Fruit fly (Drosophila melanogaster) whole organism, pupa: Measurements from ENCODE around the gene dao.

Experiments used
- CG10348 ChIP-seq: fragments of 200-800 bp; sonication (Bioruptor generic); IDR thresholded peaks from 2 replicates; pipeline ENCODE4 v1.3.6; 2022; ENCODE audit warnings: missing biosample characterization, missing genetic modification characterization
- CG12605 ChIP-seq: fragments of 200-800 bp; sonication (Bioruptor generic); IDR thresholded peaks from 2 replicates; pipeline ENCODE4 v1.3.6; 2022; ENCODE audit warnings: missing biosample characterization, missing genetic modification characterization
- CG34367 ChIP-seq: fragments of 200-800 bp; sonication (Bioruptor generic); optimal IDR thresholded peaks from 2 replicates; lab custom pipeline; 2018; ENCODE audit warnings: missing biosample characterization, mild to moderate bottlenecking, missing genetic modification characterization
- CG8301 ChIP-seq: fragments of 200-800 bp; sonication (Bioruptor generic); optimal IDR thresholded peaks from 2 replicates; lab custom pipeline; 2018; ENCODE audit warnings: missing biosample characterization, mild to moderate bottlenecking, missing genetic modification characterization
- CG9948 ChIP-seq: fragments of 200-800 bp; sonication (Bioruptor generic); optimal IDR thresholded peaks from 2 replicates; lab custom pipeline; 2018; ENCODE audit warnings: missing biosample characterization, mild to moderate bottlenecking, missing genetic modification characterization, moderate library complexity
- D1 ChIP-seq: fragments of 200-800 bp; sonication (Bioruptor generic); optimal IDR thresholded peaks from 2 replicates; lab custom pipeline; 2018; ENCODE audit warnings: missing biosample characterization, mild to moderate bottlenecking, missing genetic modification characterization, moderate library complexity
- EcR ChIP-seq: fragments of 200-800 bp; sonication (Bioruptor generic); optimal IDR thresholded peaks from 3 replicates; lab custom pipeline; 2019; ENCODE audit warnings: missing biosample characterization, missing genetic modification characterization, mild to moderate bottlenecking, moderate library complexity, missing genetic modification reagents
- Pif1A ChIP-seq: fragments of 200-800 bp; sonication (Bioruptor generic); optimal IDR thresholded peaks from 3 replicates; lab custom pipeline; 2016; ENCODE audit warnings: missing biosample characterization, missing genetic modification characterization

DNA sequence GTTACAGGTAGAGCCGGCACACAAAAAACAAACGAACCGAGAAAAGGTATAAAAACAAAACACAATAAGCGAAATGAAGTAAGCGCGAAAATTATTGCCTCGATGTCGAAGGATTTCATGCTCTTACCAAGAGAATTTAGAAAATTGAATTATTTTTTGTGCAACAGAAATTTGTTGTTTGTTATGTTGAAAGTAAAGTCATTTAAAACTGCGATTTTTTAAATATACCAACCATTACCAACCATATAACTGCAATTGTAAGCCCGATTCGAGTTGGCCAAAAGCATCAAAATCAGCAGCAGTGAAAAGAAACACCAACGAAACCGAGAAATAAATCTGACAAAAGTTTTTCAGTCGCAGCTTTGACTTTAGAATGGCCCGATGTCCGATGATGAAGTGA, 32.3 kb downstream of the dao start:
- TF ChIP-seq CG10348 (no peak), D1 (no peak), Pif1A (GFP tag; lab: Kevin White, UChicago) (no peak), CG12605 (GFP tag; lab: Robert Waterston, UW) (no peak), CG9948 (tag; lab: Kevin White, UChicago) (no peak), EcR (GFP tag; lab: Kevin White, UChicago) (no peak), CG34367 (tag; lab: Kevin White, UChicago) (no peak), CG8301 (tag; lab: Kevin White, UChicago) (no peak)
